Worm (Caenorhabditis elegans) whole organism, L1 larva: ENCODE measurements around the gene jhdm-1.

Experiments used
- C04F5.9 ChIP-seq: sonication (generic microtip); optimal IDR thresholded peaks from 2 replicates; lab custom pipeline; 2016; ENCODE audit warnings: missing genetic modification characterization, missing compliant biosample characterization
- C16A3.4 ChIP-seq: fragments of 150-350 bp; optimal IDR thresholded peaks from 2 replicates; lab custom pipeline; 2014; ENCODE audit warnings: missing biosample characterization, missing genetic modification characterization
- F16B12.6 ChIP-seq: fragments of 150-350 bp; optimal IDR thresholded peaks from 2 replicates; lab custom pipeline; 2014; ENCODE audit warnings: missing biosample characterization, missing genetic modification characterization
- Y116A8C.19 ChIP-seq: sonication (generic microtip); optimal IDR thresholded peaks from 2 replicates; lab custom pipeline; 2016; ENCODE audit warnings: missing compliant biosample characterization, missing genetic modification characterization, borderline replicate concordance
- aha-1 ChIP-seq: fragments of 150-350 bp; optimal IDR thresholded peaks from 2 replicates; lab custom pipeline; 2014; ENCODE audit warnings: missing biosample characterization, missing genetic modification characterization
- aly-2 ChIP-seq: fragments of 150-350 bp; optimal IDR thresholded peaks from 2 replicates; lab custom pipeline; 2014; ENCODE audit warnings: missing biosample characterization, missing genetic modification characterization
- ceh-8 ChIP-seq: fragments of 200-800 bp; sonication (Bioruptor generic); optimal IDR thresholded peaks from 2 replicates; lab custom pipeline; 2018; ENCODE audit warnings: mild to moderate bottlenecking, missing genetic modification characterization, moderate library complexity, missing compliant biosample characterization
- dpl-1 ChIP-seq, 3 experiments: fragments of 150-350 bp in 2 of 3; sonication (generic microtip) in 1 of 3; optimal IDR thresholded peaks; 2 replicates each; lab custom pipeline; 2014 to 2017; ENCODE audit warnings: missing biosample characterization in 3 of 3, missing genetic modification characterization in 3 of 3, missing genetic modification reagents in 3 of 3
- efl-3 ChIP-seq: fragments of 200-800 bp; sonication (Bioruptor generic); optimal IDR thresholded peaks from 2 replicates; lab custom pipeline; 2018; ENCODE audit warnings: mild to moderate bottlenecking, missing genetic modification characterization, missing compliant biosample characterization
- egl-13 ChIP-seq: sonication (generic microtip); optimal IDR thresholded peaks from 2 replicates; lab custom pipeline; 2016; ENCODE audit warnings: missing genotype, missing genetic modification reagents, missing genetic modification characterization, missing compliant biosample characterization
- egl-27 ChIP-seq, 2 experiments: fragments of 150-350 bp in 1 of 2; sonication (generic microtip); optimal IDR thresholded peaks; 3 replicates each; lab custom pipeline; 2017 to 2018; ENCODE audit warnings: missing biosample characterization in 2 of 2, missing genetic modification characterization in 2 of 2, missing genetic modification reagents in 2 of 2
- ets-5 ChIP-seq: fragments of 200-800 bp; sonication (Bioruptor generic); IDR thresholded peaks from 2 replicates; pipeline ENCODE4 v1.3.6; 2022; ENCODE audit warnings: missing genetic modification characterization, missing compliant biosample characterization
- fkh-10 ChIP-seq: sonication (generic microtip); optimal IDR thresholded peaks from 2 replicates; lab custom pipeline; 2017; ENCODE audit warnings: missing biosample characterization, missing genetic modification reagents, missing genetic modification characterization
- fkh-4 ChIP-seq: sonication (generic microtip); optimal IDR thresholded peaks from 2 replicates; lab custom pipeline; 2016; ENCODE audit warnings: missing compliant biosample characterization, missing genetic modification characterization, borderline replicate concordance
- grh-1 ChIP-seq: fragments of 200-800 bp; sonication (Bioruptor generic); IDR thresholded peaks from 2 replicates; pipeline ENCODE4 v1.3.6; 2022; ENCODE audit warnings: missing genetic modification reagents, missing genetic modification characterization, missing compliant biosample characterization
- hlh-17 ChIP-seq: fragments of 200-800 bp; sonication (Bioruptor generic); optimal IDR thresholded peaks from 2 replicates; lab custom pipeline; 2018; ENCODE audit warnings: missing genetic modification characterization, mild to moderate bottlenecking, missing compliant biosample characterization, moderate library complexity, borderline replicate concordance
- hlh-4 ChIP-seq: sonication (generic microtip); optimal IDR thresholded peaks from 2 replicates; lab custom pipeline; 2016; ENCODE audit warnings: mild to moderate bottlenecking, missing genetic modification characterization, missing compliant biosample characterization
- hpl-2 ChIP-seq: fragments of 150-350 bp; optimal IDR thresholded peaks from 2 replicates; lab custom pipeline; 2014; ENCODE audit warnings: missing biosample characterization, missing genetic modification reagents, missing genetic modification characterization
- isw-1 ChIP-seq: fragments of 200-800 bp; sonication (Bioruptor generic); IDR thresholded peaks from 2 replicates; pipeline ENCODE4 v1.3.6; 2022; ENCODE audit warnings: missing genetic modification characterization, missing compliant biosample characterization
- jun-1 ChIP-seq: fragments of 150-350 bp; optimal IDR thresholded peaks from 2 replicates; lab custom pipeline; 2014; ENCODE audit warnings: missing biosample characterization, missing genetic modification reagents, missing genetic modification characterization
- lin-15B ChIP-seq: fragments of 150-350 bp; sonication (generic microtip); optimal IDR thresholded peaks from 3 replicates; lab custom pipeline; 2014; ENCODE audit warnings: missing biosample characterization, missing genetic modification characterization
- lin-35 ChIP-seq, 2 experiments: fragments of 150-350 bp; optimal IDR thresholded peaks; 2 replicates each; lab custom pipeline; 2014; ENCODE audit warnings: missing biosample characterization in 2 of 2, missing genetic modification characterization in 2 of 2, missing genetic modification reagents in 2 of 2
- lir-3 ChIP-seq: sonication (generic microtip); optimal IDR thresholded peaks from 2 replicates; lab custom pipeline; 2016; ENCODE audit warnings: mild to moderate bottlenecking, missing genetic modification characterization, moderate library complexity, missing compliant biosample characterization; ENCODE audit not compliant: poor library complexity
- lsy-2 ChIP-seq, 2 experiments: fragments of 150-350 bp; optimal IDR thresholded peaks; 2 replicates each; lab custom pipeline; 2014; ENCODE audit warnings: missing biosample characterization in 2 of 2, missing genetic modification characterization in 2 of 2
- mab-9 ChIP-seq: fragments of 200-800 bp; sonication (Bioruptor generic); IDR thresholded peaks from 2 replicates; pipeline ENCODE4 v1.3.6; 2022; ENCODE audit warnings: missing genetic modification reagents, missing genetic modification characterization, missing compliant biosample characterization
- mef-2 ChIP-seq: fragments of 150-350 bp; optimal IDR thresholded peaks from 2 replicates; lab custom pipeline; 2014; ENCODE audit warnings: missing biosample characterization, missing genetic modification characterization
- mep-1 ChIP-seq: fragments of 150-350 bp; optimal IDR thresholded peaks from 2 replicates; lab custom pipeline; 2014; ENCODE audit warnings: missing biosample characterization, missing genetic modification characterization
- nhr-11 ChIP-seq: fragments of 150-350 bp; optimal IDR thresholded peaks from 2 replicates; lab custom pipeline; 2014; ENCODE audit warnings: missing biosample characterization, missing genetic modification characterization
- nhr-20 ChIP-seq: sonication (generic microtip); optimal IDR thresholded peaks from 2 replicates; lab custom pipeline; 2016; ENCODE audit warnings: mild to moderate bottlenecking, missing genetic modification characterization, missing compliant biosample characterization
- nhr-237 ChIP-seq: fragments of 150-350 bp; optimal IDR thresholded peaks from 2 replicates; lab custom pipeline; 2014; ENCODE audit warnings: missing biosample characterization, missing genetic modification characterization
- nhr-28 ChIP-seq: fragments of 150-350 bp; optimal IDR thresholded peaks from 2 replicates; lab custom pipeline; 2014; ENCODE audit warnings: missing biosample characterization, missing genetic modification characterization
- nhr-71 ChIP-seq: sonication (generic microtip); optimal IDR thresholded peaks from 2 replicates; lab custom pipeline; 2016; ENCODE audit warnings: mild to moderate bottlenecking, missing genetic modification characterization, moderate library complexity, missing compliant biosample characterization
- nhr-76 ChIP-seq: sonication (generic microtip); optimal IDR thresholded peaks from 2 replicates; lab custom pipeline; 2017; ENCODE audit warnings: missing biosample characterization, missing genetic modification characterization
- nhr-84 ChIP-seq: sonication (generic microtip); optimal IDR thresholded peaks from 2 replicates; lab custom pipeline; 2017; ENCODE audit warnings: missing biosample characterization, missing genetic modification characterization
- nhr-85 ChIP-seq: sonication (generic microtip); peaks from one replicate; lab custom pipeline; 2016; ENCODE audit warnings: missing genetic modification characterization, inconsistent platforms, missing compliant biosample characterization
- nhr-90 ChIP-seq: sonication (generic microtip); optimal IDR thresholded peaks from 2 replicates; lab custom pipeline; 2016; ENCODE audit warnings: mild to moderate bottlenecking, missing genetic modification characterization, missing compliant biosample characterization; ENCODE audit not compliant: poor library complexity
- skn-1 ChIP-seq: fragments of 150-350 bp; optimal IDR thresholded peaks from 2 replicates; lab custom pipeline; 2014; ENCODE audit warnings: missing biosample characterization, missing genetic modification characterization
- sox-4 ChIP-seq: sonication (generic microtip); optimal IDR thresholded peaks from 2 replicates; lab custom pipeline; 2016; ENCODE audit warnings: missing genetic modification characterization, missing compliant biosample characterization
- sptf-1 ChIP-seq: fragments of 150-350 bp; optimal IDR thresholded peaks from 2 replicates; lab custom pipeline; 2014; ENCODE audit warnings: missing biosample characterization, missing genetic modification characterization
- sup-37 ChIP-seq: fragments of 200-800 bp; sonication (Bioruptor generic); optimal IDR thresholded peaks from 2 replicates; lab custom pipeline; 2018; ENCODE audit warnings: mild to moderate bottlenecking, missing genetic modification characterization, missing compliant biosample characterization
- swsn-7 ChIP-seq: sonication (generic microtip); optimal IDR thresholded peaks from 2 replicates; lab custom pipeline; 2016; ENCODE audit warnings: missing genetic modification characterization, missing compliant biosample characterization
- tlp-1 ChIP-seq: fragments of 150-350 bp; optimal IDR thresholded peaks from 2 replicates; lab custom pipeline; 2014; ENCODE audit warnings: missing biosample characterization, missing genetic modification characterization
- unc-130 ChIP-seq: fragments of 150-350 bp; optimal IDR thresholded peaks from 2 replicates; lab custom pipeline; 2017; ENCODE audit warnings: missing biosample characterization, missing genetic modification characterization, inconsistent platforms
- unc-86 ChIP-seq: sonication (generic microtip); optimal IDR thresholded peaks from 2 replicates; lab custom pipeline; 2016; ENCODE audit warnings: missing genetic modification characterization, missing compliant biosample characterization
- unc-98 ChIP-seq: fragments of 200-800 bp; sonication (Bioruptor generic); IDR thresholded peaks from 2 replicates; pipeline ENCODE4 v1.3.6; 2022; ENCODE audit warnings: missing genetic modification characterization, missing compliant biosample characterization
- xbp-1 ChIP-seq: sonication (generic microtip); optimal IDR thresholded peaks from 2 replicates; lab custom pipeline; 2016; ENCODE audit warnings: missing genetic modification characterization, missing compliant biosample characterization
- zag-1 ChIP-seq: fragments of 150-350 bp; optimal IDR thresholded peaks from 2 replicates; lab custom pipeline; 2014; ENCODE audit warnings: missing biosample characterization, missing genetic modification characterization
- zip-4 ChIP-seq: fragments of 200-800 bp; sonication (Bioruptor generic); optimal IDR thresholded peaks from 2 replicates; lab custom pipeline; 2018; ENCODE audit warnings: mild to moderate bottlenecking, missing genetic modification characterization, moderate library complexity, missing compliant biosample characterization
- ztf-11 ChIP-seq, 2 experiments: sonication (generic microtip); optimal IDR thresholded peaks; 2 replicates each; lab custom pipeline; 2016 to 2017; ENCODE audit warnings: missing genetic modification characterization in 2 of 2, missing biosample characterization in 1 of 2, missing compliant biosample characterization in 1 of 2

Gene jhdm-1

DNA sequence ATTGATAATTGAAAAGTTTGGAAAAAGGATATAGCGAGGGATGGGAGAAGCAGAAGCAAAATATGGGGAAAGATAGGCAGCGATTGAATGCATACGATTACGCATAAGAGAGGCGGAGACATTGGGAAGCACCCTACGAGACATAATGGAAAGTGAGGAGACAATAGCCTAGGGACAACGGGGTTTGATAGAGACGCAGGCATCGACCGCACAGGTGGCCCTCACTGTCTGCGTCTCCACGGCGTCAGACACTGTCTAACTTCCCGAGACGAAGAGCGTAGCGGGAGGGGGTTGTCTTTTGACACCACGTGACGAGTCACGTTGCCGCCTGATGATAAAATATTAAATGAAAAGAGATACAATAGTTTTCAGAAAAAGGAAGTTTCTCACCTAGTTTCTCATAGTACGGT lies 33.3 kb upstream of the jhdm-1 start (continued):
- peak; percentile 93 for TF ChIP-seq unc-86 (tag; lab: Kevin White, UChicago)
- peak; percentile 83 for TF ChIP-seq unc-130 (tag; lab: Kevin White, UChicago)
- TF ChIP-seq fkh-10 (GFP tag; lab: Kevin White, UChicago): peak; percentile 54
- TF ChIP-seq hlh-4: peak; percentile 23
- no peak for TF ChIP-seq Y116A8C.19
- peak; percentile 69 for TF ChIP-seq mef-2
- TF ChIP-seq nhr-237 (tag; lab: Kevin White, UChicago): peak; percentile 22
- TF ChIP-seq lir-3 (tag; lab: Kevin White, UChicago): peak; percentile 76
- TF ChIP-seq jun-1 (tag; lab: Kevin White, UChicago): peak; percentile 90
- TF ChIP-seq swsn-7: peak; percentile 96
- peak; percentile 85 for TF ChIP-seq nhr-11
- TF ChIP-seq sup-37 (GFP tag; lab: Kevin White, UChicago): peak; percentile 77
- peak; percentile 22 for TF ChIP-seq hpl-2 (GFP tag; lab: Kevin White, UChicago)
- peak; percentile 81 to 88 for TF ChIP-seq lsy-2 (tag; optimal IDR thresholded peaks at IDR 0.05; lab: Kevin White, UChicago)
- peak; percentile 77 for TF ChIP-seq fkh-4
- peak; percentile 77 for TF ChIP-seq zip-4
- peak; percentile 51 to 73 for TF ChIP-seq egl-27 (tag; optimal IDR thresholded peaks at IDR 0.05; lab: Kevin White, UChicago)
- no peak for TF ChIP-seq nhr-76 (tag; lab: Kevin White, UChicago)
- peak; percentile 85 for TF ChIP-seq unc-98 (GFP tag; lab: Robert Waterston, UW)
- TF ChIP-seq F16B12.6 (tag; lab: Kevin White, UChicago): peak; percentile 31
- peak; percentile 87 for TF ChIP-seq egl-13 (tag; lab: Kevin White, UChicago)
- TF ChIP-seq lin-15B: no peak
- TF ChIP-seq aly-2 (tag; lab: Kevin White, UChicago): peak; percentile 69
- TF ChIP-seq skn-1: peak; percentile 83
- TF ChIP-seq tlp-1 (tag; lab: Kevin White, UChicago): no peak
- TF ChIP-seq hlh-17 (GFP tag; lab: Kevin White, UChicago): no peak
- peak; percentile 92 for TF ChIP-seq grh-1 (GFP tag; lab: Robert Waterston, UW)
- TF ChIP-seq ets-5: no peak
- TF ChIP-seq sox-4 (tag; lab: Kevin White, UChicago): peak; percentile 80
- TF ChIP-seq isw-1 (GFP tag; lab: Robert Waterston, UW): peak; percentile 87
- TF ChIP-seq nhr-84 (tag; lab: Kevin White, UChicago): no peak
- TF ChIP-seq xbp-1 (tag; lab: Kevin White, UChicago): peak; percentile 91

DNA sequence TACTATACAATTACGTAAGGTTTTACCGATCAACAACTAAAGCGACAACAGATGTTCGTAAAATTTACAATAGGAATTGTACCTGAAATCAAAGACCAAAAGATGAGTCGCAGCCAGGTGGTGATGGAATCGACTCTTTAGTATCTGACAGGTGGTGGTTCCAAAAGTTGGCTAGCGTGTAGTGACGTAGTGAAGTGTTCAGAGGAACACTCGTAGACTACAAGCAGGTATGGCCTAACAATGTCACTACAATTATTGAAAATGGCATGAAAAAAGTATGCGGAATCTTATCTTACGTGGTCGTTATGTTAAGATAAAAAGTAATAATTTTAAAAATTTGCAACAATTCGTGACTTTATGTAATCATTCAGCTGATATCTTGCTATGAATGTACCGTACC lies 32.8 kb upstream of the jhdm-1 start:
- TF ChIP-seq nhr-85 (tag; lab: Kevin White, UChicago): peak; percentile 74
- TF ChIP-seq aly-2 (tag; lab: Kevin White, UChicago): no peak
- TF ChIP-seq, all 84 proteins: peak for 1

DNA sequence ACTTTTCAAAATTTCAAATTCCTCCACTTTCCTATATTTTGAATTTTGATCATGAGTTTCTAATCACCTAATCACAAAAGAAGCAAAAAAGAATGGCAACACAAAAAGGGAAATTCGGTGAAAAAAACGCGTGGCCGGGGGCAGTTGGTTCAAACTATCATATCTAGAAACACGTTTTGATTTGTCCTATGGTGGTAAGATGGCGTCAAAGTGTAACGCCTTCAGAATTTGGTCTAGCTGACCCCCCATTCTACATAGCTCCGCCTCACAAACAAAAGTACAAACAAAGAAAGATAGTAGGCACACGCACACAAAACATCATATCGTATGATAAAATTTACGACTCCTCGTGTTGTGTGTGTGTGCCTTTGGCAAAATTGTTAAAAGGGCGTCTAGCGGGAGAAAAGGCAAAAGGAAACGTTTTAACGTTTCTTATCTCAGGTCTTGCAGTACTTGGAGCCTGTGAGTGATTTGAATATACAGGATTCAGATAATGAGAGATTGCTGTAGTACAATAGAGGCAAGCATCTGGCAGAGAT lies 32.2 kb upstream of the jhdm-1 start:
- no peak for TF ChIP-seq ztf-11 (tag; optimal IDR thresholded peaks at IDR 0.05; lab: Kevin White, UChicago)
- no peak for TF ChIP-seq egl-13 (tag; lab: Kevin White, UChicago)
- no peak for TF ChIP-seq C16A3.4 (tag; lab: Kevin White, UChicago)
- no peak for TF ChIP-seq efl-3 (GFP tag; lab: Kevin White, UChicago)
- no peak for TF ChIP-seq ceh-8
- TF ChIP-seq hpl-2 (GFP tag; lab: Kevin White, UChicago): no peak
- peak; percentile 16 for TF ChIP-seq nhr-20
- no peak for TF ChIP-seq nhr-28 (tag; lab: Kevin White, UChicago)
- TF ChIP-seq nhr-71 (tag; lab: Kevin White, UChicago): peak; percentile 28
- no peak for TF ChIP-seq mep-1 (tag; lab: Kevin White, UChicago)
- no peak for TF ChIP-seq sptf-1 (tag; lab: Kevin White, UChicago)
- TF ChIP-seq isw-1 (GFP tag; lab: Robert Waterston, UW): no peak
- no peak for TF ChIP-seq zip-4
- no peak for TF ChIP-seq mab-9 (GFP tag; lab: Robert Waterston, UW)
- peak in 1 of 2 experiments; percentile 57 for TF ChIP-seq lin-35 (GFP tag; optimal IDR thresholded peaks at IDR 0.05; lab: Kevin White, UChicago)
- TF ChIP-seq zag-1 (tag; lab: Kevin White, UChicago): no peak
- TF ChIP-seq C04F5.9 (tag; lab: Kevin White, UChicago): no peak
- peak; percentile 35 for TF ChIP-seq nhr-90 (tag; lab: Kevin White, UChicago)
- no peak for TF ChIP-seq swsn-7
- no peak for TF ChIP-seq grh-1 (GFP tag; lab: Robert Waterston, UW)
- TF ChIP-seq aha-1: no peak
- no peak for TF ChIP-seq unc-98 (GFP tag; lab: Robert Waterston, UW)
- no peak for TF ChIP-seq dpl-1 (GFP tag; optimal IDR thresholded peaks at IDR 0.05; lab: Kevin White, UChicago)
- TF ChIP-seq sup-37 (GFP tag; lab: Kevin White, UChicago): no peak
- no peak for TF ChIP-seq nhr-11
- TF ChIP-seq nhr-76 (tag; lab: Kevin White, UChicago): no peak
